Fruit fly (Drosophila melanogaster): Measurements from ENCODE around the gene CG5177.
A peak's percentile ranks its signal among the peaks of the same experiment; 100 is the strongest.

DNA sequence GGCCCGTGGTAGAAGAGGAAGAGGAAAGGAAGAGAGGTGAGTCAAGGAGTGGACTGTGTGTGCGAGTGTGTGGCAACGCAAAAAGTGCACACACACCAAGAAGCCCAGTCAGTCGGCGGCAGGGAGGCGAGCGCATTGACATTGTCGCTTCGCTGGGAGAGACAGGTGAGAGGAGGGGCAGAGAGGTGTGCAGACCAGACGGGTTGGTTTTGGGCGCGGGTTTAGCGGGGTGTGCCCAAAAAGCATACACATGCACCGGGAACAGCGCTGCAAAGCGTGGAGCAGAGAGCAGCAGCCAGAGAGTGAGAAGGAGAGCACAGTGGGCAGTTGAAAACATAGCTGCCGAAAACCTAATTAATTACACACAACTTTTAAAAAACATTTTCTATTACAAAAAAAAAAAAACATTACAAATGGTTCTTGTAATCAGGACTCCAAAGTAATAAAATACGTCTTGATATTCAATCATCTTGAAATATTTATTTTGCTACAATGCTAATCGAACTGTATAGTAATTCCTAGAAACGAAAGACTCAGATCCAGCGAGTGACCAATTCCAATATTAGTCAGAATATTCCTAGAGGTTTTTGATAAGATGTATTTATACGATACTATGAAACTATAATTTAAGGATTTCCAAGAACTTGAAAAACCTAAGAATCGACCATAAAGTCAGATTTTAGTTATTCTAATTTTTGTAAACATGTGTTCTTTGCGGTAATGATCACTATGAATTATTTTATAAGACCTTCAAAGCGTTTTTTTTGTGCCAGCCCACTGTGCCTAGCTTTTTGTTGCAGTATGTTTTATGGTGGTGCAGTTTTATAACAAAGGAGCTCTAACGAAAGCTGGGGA lies 17.6 kb downstream of the CG5177 start:
- TF ChIP-seq tai (GFP tag; optimal IDR thresholded peaks at IDR 0.05) (peak; percentile 78), Dfd (GFP tag; optimal IDR thresholded peaks at IDR 0.05) (no peak), Hr83 (GFP tag; optimal IDR thresholded peaks at IDR 0.05; ENCODE audit: poor library complexity, severe bottlenecking) (peak; percentile 98), jim (GFP tag; optimal IDR thresholded peaks at IDR 0.05) (peak; percentile 75), OdsH (GFP tag; optimal IDR thresholded peaks at IDR 0.05) (peak; percentile 60), pan (optimal IDR thresholded peaks at IDR 0.05) (no peak), Jra (GFP tag; optimal IDR thresholded peaks at IDR 0.05) (peak; percentile 94), usp (GFP tag; optimal IDR thresholded peaks at IDR 0.05) (no peak), Dif (GFP tag; optimal IDR thresholded peaks at IDR 0.05; ENCODE audit: partially characterized antibody) (peak; percentile 92), dsf (GFP tag; optimal IDR thresholded peaks at IDR 0.05; ENCODE audit: borderline replicate concordance) (no peak), Rel (GFP tag; optimal IDR thresholded peaks at IDR 0.05) (no peak), Rel (tag; optimal IDR thresholded peaks at IDR 0.05) (peak; percentile 75), Myc (optimal IDR thresholded peaks at IDR 0.05) (no peak)
